Worm (Caenorhabditis elegans) whole organism, midembryonic: Measurements from ENCODE around the gene fbxa-43.

ENCODE experiments used
- T22C8.4 ChIP-seq: fragments of 200-800 bp; sonication (Bioruptor generic); IDR thresholded peaks from 2 replicates; pipeline ENCODE4 v1.3.6; 2022; ENCODE audit warnings: missing genetic modification characterization, missing compliant biosample characterization
- cog-1 ChIP-seq: sonication (generic microtip); optimal IDR thresholded peaks from 2 replicates; lab custom pipeline; 2016; ENCODE audit warnings: missing genetic modification characterization, missing compliant biosample characterization
- flt-1 ChIP-seq: fragments of 200-800 bp; sonication (Bioruptor generic); IDR thresholded peaks from 2 replicates; pipeline ENCODE4 v1.3.6; 2022; ENCODE audit warnings: missing genetic modification characterization, missing compliant biosample characterization
- klf-2 ChIP-seq: fragments of 200-800 bp; sonication (Bioruptor generic); conservative IDR thresholded peaks from 2 replicates; pipeline ENCODE4 v1.3.6; 2022; ENCODE audit warnings: missing genetic modification reagents, missing genetic modification characterization, missing compliant biosample characterization
- med-1 ChIP-seq: sonication (generic microtip); optimal IDR thresholded peaks from 2 replicates; lab custom pipeline; 2017; ENCODE audit warnings: missing genetic modification characterization, mild to moderate bottlenecking, missing compliant biosample characterization, antibody characterized with exemption, missing genetic modification reagents; ENCODE audit not compliant: insufficient read depth
- tab-1 ChIP-seq: fragments of 200-800 bp; sonication (Bioruptor generic); IDR thresholded peaks from 2 replicates; pipeline ENCODE4 v1.3.6; 2022; ENCODE audit warnings: missing genetic modification characterization, missing compliant biosample characterization
- ztf-23 ChIP-seq: fragments of 200-800 bp; sonication (Bioruptor generic); IDR thresholded peaks from 2 replicates; pipeline ENCODE4 v1.3.6; 2022; ENCODE audit warnings: missing genetic modification reagents, missing genetic modification characterization, missing compliant biosample characterization
- ztf-29 ChIP-seq: fragments of 200-800 bp; sonication (Bioruptor generic); IDR thresholded peaks from 2 replicates; pipeline ENCODE4 v1.3.6; 2022; ENCODE audit warnings: missing genetic modification reagents, missing genetic modification characterization, missing compliant biosample characterization

- TF ChIP-seq ztf-23 (GFP tag; lab: Robert Waterston, UW) (no peak), cog-1 (tag; lab: Kevin White, UChicago) (no peak), flt-1 (GFP tag; lab: Robert Waterston, UW) (no peak), tab-1 (GFP tag; lab: Robert Waterston, UW) (no peak), med-1 (GFP tag; lab: Kevin White, UChicago) (no peak), T22C8.4 (no peak), ztf-29 (GFP tag; lab: Robert Waterston, UW) (no peak), klf-2 (GFP tag; lab: Robert Waterston, UW) (no peak)
These were observed 13.0 kb downstream of the fbxa-43 start, which contains the start of gene srd-67 for ce11 chrIII:2245727-2246126.
